Worm (Caenorhabditis elegans) whole organism, late embryonic: ENCODE results near the gene obr-2.

ENCODE experiments used
- C38D4.7 ChIP-seq: fragments of 200-800 bp; sonication (Bioruptor generic); optimal IDR thresholded peaks from 2 replicates; lab custom pipeline; 2018; ENCODE audit warnings: mild to moderate bottlenecking, missing genetic modification characterization, moderate library complexity, missing compliant biosample characterization
- F13H6.1 ChIP-seq: sonication (generic microtip); optimal IDR thresholded peaks from 2 replicates; lab custom pipeline; 2016; ENCODE audit warnings: missing genetic modification characterization, missing compliant biosample characterization
- K02D7.2 ChIP-seq: sonication (generic microtip); optimal IDR thresholded peaks from 2 replicates; lab custom pipeline; 2017; ENCODE audit warnings: mild to moderate bottlenecking, missing genetic modification characterization, missing compliant biosample characterization
- K09A11.1 ChIP-seq: sonication (generic microtip); optimal IDR thresholded peaks from 2 replicates; lab custom pipeline; 2017; ENCODE audit warnings: antibody characterized with exemption, mild to moderate bottlenecking, missing genetic modification characterization, missing compliant biosample characterization; ENCODE audit not compliant: insufficient read depth
- Y22D7AL.16 ChIP-seq: sonication (generic microtip); optimal IDR thresholded peaks from 2 replicates; lab custom pipeline; 2016; ENCODE audit warnings: missing genetic modification characterization, missing compliant biosample characterization
- ceh-14 ChIP-seq: sonication (generic microtip); optimal IDR thresholded peaks from 2 replicates; lab custom pipeline; 2016; ENCODE audit warnings: missing genotype, missing genetic modification characterization, missing compliant biosample characterization
- ceh-19 ChIP-seq: fragments of 200-800 bp; sonication (Bioruptor generic); optimal IDR thresholded peaks from 2 replicates; lab custom pipeline; 2018; ENCODE audit warnings: mild to moderate bottlenecking, missing genetic modification characterization, missing compliant biosample characterization
- ceh-24 ChIP-seq: sonication (generic microtip); optimal IDR thresholded peaks from 2 replicates; lab custom pipeline; 2016; ENCODE audit warnings: mild to moderate bottlenecking, missing genetic modification characterization, missing compliant biosample characterization
- ceh-30 ChIP-seq: fragments of 150-350 bp; optimal IDR thresholded peaks from 2 replicates; lab custom pipeline; 2014; ENCODE audit warnings: missing biosample characterization, missing genetic modification characterization
- ceh-31 ChIP-seq: sonication (generic microtip); optimal IDR thresholded peaks from 2 replicates; lab custom pipeline; 2016; ENCODE audit warnings: missing genetic modification characterization, missing compliant biosample characterization
- ceh-34 ChIP-seq: sonication (generic microtip); optimal IDR thresholded peaks from 2 replicates; lab custom pipeline; 2016; ENCODE audit warnings: mild to moderate bottlenecking, missing genetic modification characterization, missing compliant biosample characterization
- ceh-9 ChIP-seq: sonication (generic microtip); optimal IDR thresholded peaks from 2 replicates; lab custom pipeline; 2016; ENCODE audit warnings: mild to moderate bottlenecking, missing genetic modification characterization, inconsistent platforms, missing compliant biosample characterization
- che-1 ChIP-seq: sonication (generic microtip); optimal IDR thresholded peaks from 2 replicates; lab custom pipeline; 2016; ENCODE audit warnings: mild to moderate bottlenecking, missing genetic modification characterization, missing compliant biosample characterization
- dve-1 ChIP-seq: sonication (generic microtip); optimal IDR thresholded peaks from 2 replicates; lab custom pipeline; 2017; ENCODE audit warnings: antibody characterized with exemption, mild to moderate bottlenecking, missing genetic modification characterization, missing compliant biosample characterization
- elt-2 ChIP-seq: sonication (generic microtip); optimal IDR thresholded peaks from 2 replicates; lab custom pipeline; 2016; ENCODE audit warnings: missing genetic modification reagents, missing genetic modification characterization, missing compliant biosample characterization
- elt-4 ChIP-seq: sonication (generic microtip); optimal IDR thresholded peaks from 2 replicates; lab custom pipeline; 2016; ENCODE audit warnings: missing genetic modification characterization, missing compliant biosample characterization
- fax-1 ChIP-seq: sonication (generic microtip); optimal IDR thresholded peaks from 2 replicates; lab custom pipeline; 2016; ENCODE audit warnings: missing genotype, missing genetic modification characterization, missing compliant biosample characterization
- fkh-10 ChIP-seq: fragments of 150-350 bp; optimal IDR thresholded peaks from 2 replicates; lab custom pipeline; 2014; ENCODE audit warnings: missing biosample characterization, missing genetic modification reagents, missing genetic modification characterization
- fkh-6 ChIP-seq: sonication (generic microtip); optimal IDR thresholded peaks from 2 replicates; lab custom pipeline; 2016; ENCODE audit warnings: missing genetic modification characterization, missing compliant biosample characterization
- hlh-13 ChIP-seq: fragments of 200-800 bp; sonication (Bioruptor generic); optimal IDR thresholded peaks from 2 replicates; lab custom pipeline; 2018; ENCODE audit warnings: mild to moderate bottlenecking, missing genetic modification characterization, missing compliant biosample characterization
- hlh-15 ChIP-seq: sonication (generic microtip); optimal IDR thresholded peaks from 2 replicates; lab custom pipeline; 2016; ENCODE audit warnings: missing genetic modification characterization, missing compliant biosample characterization
- hlh-8 ChIP-seq: sonication (generic microtip); optimal IDR thresholded peaks from 2 replicates; lab custom pipeline; 2016; ENCODE audit warnings: missing genotype, missing genetic modification characterization, missing compliant biosample characterization
- lim-6 ChIP-seq: sonication (generic microtip); optimal IDR thresholded peaks from 2 replicates; lab custom pipeline; 2016; ENCODE audit warnings: missing genetic modification characterization, missing compliant biosample characterization
- lin-11 ChIP-seq: fragments of 200-800 bp; sonication (Bioruptor generic); optimal IDR thresholded peaks from 2 replicates; lab custom pipeline; 2018; ENCODE audit warnings: mild to moderate bottlenecking, missing genetic modification characterization, missing compliant biosample characterization
- nhr-11 ChIP-seq: fragments of 150-350 bp; optimal IDR thresholded peaks from 2 replicates; lab custom pipeline; 2014; ENCODE audit warnings: missing biosample characterization, missing genetic modification characterization
- npax-4 ChIP-seq: sonication (generic microtip); optimal IDR thresholded peaks from 2 replicates; lab custom pipeline; 2016; ENCODE audit warnings: missing genetic modification characterization, missing compliant biosample characterization
- odd-2 ChIP-seq: sonication (generic microtip); optimal IDR thresholded peaks from 2 replicates; lab custom pipeline; 2017; ENCODE audit warnings: antibody characterized with exemption, mild to moderate bottlenecking, missing genetic modification characterization, missing compliant biosample characterization
- pax-1 ChIP-seq: fragments of 150-350 bp; optimal IDR thresholded peaks from 2 replicates; lab custom pipeline; 2014; ENCODE audit warnings: missing biosample characterization, missing genetic modification characterization
- pha-4 ChIP-seq: fragments of 150-350 bp; optimal IDR thresholded peaks from 2 replicates; lab custom pipeline; 2018; ENCODE audit warnings: missing biosample characterization, missing genetic modification reagents, missing genetic modification characterization
- rnt-1 ChIP-seq: sonication (generic microtip); optimal IDR thresholded peaks from 2 replicates; lab custom pipeline; 2016; ENCODE audit warnings: missing genetic modification characterization, missing compliant biosample characterization
- sdc-2 ChIP-seq: sonication (generic microtip); optimal IDR thresholded peaks from 2 replicates; lab custom pipeline; 2016; ENCODE audit warnings: missing genotype, missing genetic modification characterization, missing compliant biosample characterization
- sox-2 ChIP-seq: fragments of 200-800 bp; sonication (Bioruptor generic); IDR thresholded peaks from 2 replicates; pipeline ENCODE4 v1.3.6; 2022; ENCODE audit warnings: missing genetic modification reagents, missing genetic modification characterization, missing compliant biosample characterization
- tbx-7 ChIP-seq: sonication (generic microtip); optimal IDR thresholded peaks from 2 replicates; lab custom pipeline; 2016; ENCODE audit warnings: missing genotype, missing genetic modification characterization, missing compliant biosample characterization
- ttx-3 ChIP-seq: sonication (generic microtip); optimal IDR thresholded peaks from 2 replicates; lab custom pipeline; 2016; ENCODE audit warnings: missing genetic modification reagents, missing genetic modification characterization, missing compliant biosample characterization
- unc-42 ChIP-seq: sonication (generic microtip); optimal IDR thresholded peaks from 2 replicates; lab custom pipeline; 2016; ENCODE audit warnings: missing genotype, missing genetic modification characterization, missing compliant biosample characterization
- unc-55 ChIP-seq: sonication (generic microtip); optimal IDR thresholded peaks from 2 replicates; lab custom pipeline; 2017; ENCODE audit warnings: missing biosample characterization, missing genetic modification reagents, missing genetic modification characterization
- unc-86 ChIP-seq: sonication (generic microtip); optimal IDR thresholded peaks from 2 replicates; lab custom pipeline; 2016; ENCODE audit warnings: missing genetic modification characterization, missing compliant biosample characterization
- zip-5 ChIP-seq: sonication (generic microtip); optimal IDR thresholded peaks from 2 replicates; lab custom pipeline; 2016; ENCODE audit warnings: missing genetic modification characterization, missing compliant biosample characterization

Gene obr-2

DNA sequence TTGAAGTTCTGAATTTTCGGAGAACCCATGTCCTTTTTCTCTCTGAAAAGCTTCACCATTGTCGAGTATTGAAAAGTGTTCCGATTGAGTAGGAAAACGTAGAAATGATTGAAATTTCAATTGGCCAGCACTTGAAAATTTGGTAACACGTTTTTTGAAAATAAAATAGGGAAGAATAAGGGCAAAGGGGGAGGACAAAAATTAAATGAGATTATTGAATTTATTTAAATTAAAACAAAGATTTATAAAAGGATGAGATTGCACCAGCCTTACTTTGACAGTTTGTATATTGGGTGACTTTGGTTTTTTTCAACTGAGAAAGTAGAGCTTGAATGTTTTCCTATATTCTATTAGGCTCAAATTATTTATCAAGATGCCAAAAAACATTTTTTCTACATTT lies at the start of gene obr-2:
obr-2 (minus strand) TSS at position 101 of the 400 bp plus-strand sequence.
- TF ChIP-seq ceh-19 (GFP tag; lab: Kevin White, UChicago) = no peak
- TF ChIP-seq fkh-10 (GFP tag; lab: Kevin White, UChicago) = no peak
- TF ChIP-seq elt-4 (tag; lab: Kevin White, UChicago) = no peak
- no peak for TF ChIP-seq tbx-7
- no peak for TF ChIP-seq ceh-31 (tag; lab: Kevin White, UChicago)
- no peak for TF ChIP-seq zip-5
- no peak for TF ChIP-seq hlh-15 (tag; lab: Kevin White, UChicago)
- TF ChIP-seq sox-2 (GFP tag; lab: Robert Waterston, UW) = no peak
- TF ChIP-seq hlh-13 (GFP tag; lab: Kevin White, UChicago) = no peak
- TF ChIP-seq ceh-9 = no peak
- TF ChIP-seq fax-1 (tag; lab: Kevin White, UChicago) = no peak
- no peak for TF ChIP-seq pha-4 (tag; lab: Kevin White, UChicago)
- TF ChIP-seq ceh-34 (tag; lab: Kevin White, UChicago) = no peak
- TF ChIP-seq lim-6 (tag; lab: Kevin White, UChicago) = no peak
- no peak for TF ChIP-seq ceh-24 (tag; lab: Kevin White, UChicago)
- no peak for TF ChIP-seq dve-1 (tag; lab: Kevin White, UChicago)
- no peak for TF ChIP-seq rnt-1 (tag; lab: Kevin White, UChicago)
- TF ChIP-seq hlh-8 = no peak
- TF ChIP-seq elt-2 (tag; lab: Kevin White, UChicago) = no peak
- TF ChIP-seq ceh-30 (tag; lab: Kevin White, UChicago) = no peak

DNA sequence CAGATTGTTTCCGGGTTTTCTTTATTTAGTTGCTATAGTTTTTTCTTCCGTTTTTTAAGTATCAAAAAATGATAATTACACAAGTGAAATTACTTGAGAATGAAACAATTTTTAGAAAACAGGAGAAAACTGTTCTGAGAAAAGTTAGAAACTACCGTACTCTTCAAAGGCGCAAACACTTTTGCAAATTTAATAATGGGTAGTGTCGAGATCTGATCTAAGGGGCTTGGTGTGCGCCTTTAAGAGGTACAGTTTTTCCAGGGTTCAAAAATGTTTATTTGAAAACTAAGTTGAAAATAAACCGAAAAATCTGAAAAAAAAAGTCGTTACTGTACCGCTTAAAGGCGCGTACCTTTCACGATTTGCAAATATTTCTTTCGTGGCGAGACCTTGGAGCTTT lies 46.5 kb upstream of the obr-2 start:
- TF ChIP-seq che-1 (tag; lab: Kevin White, UChicago) (no peak), hlh-8 (no peak), hlh-13 (GFP tag; lab: Kevin White, UChicago) (no peak), zip-5 (no peak), pha-4 (tag; lab: Kevin White, UChicago) (no peak), nhr-11 (tag; lab: Kevin White, UChicago) (no peak), ceh-14 (no peak), ceh-34 (tag; lab: Kevin White, UChicago) (no peak), Y22D7AL.16 (no peak), odd-2 (tag; lab: Kevin White, UChicago) (no peak), K09A11.1 (tag; lab: Kevin White, UChicago) (no peak), ttx-3 (tag; lab: Kevin White, UChicago) (no peak), elt-2 (tag; lab: Kevin White, UChicago) (no peak), unc-86 (no peak)

DNA sequence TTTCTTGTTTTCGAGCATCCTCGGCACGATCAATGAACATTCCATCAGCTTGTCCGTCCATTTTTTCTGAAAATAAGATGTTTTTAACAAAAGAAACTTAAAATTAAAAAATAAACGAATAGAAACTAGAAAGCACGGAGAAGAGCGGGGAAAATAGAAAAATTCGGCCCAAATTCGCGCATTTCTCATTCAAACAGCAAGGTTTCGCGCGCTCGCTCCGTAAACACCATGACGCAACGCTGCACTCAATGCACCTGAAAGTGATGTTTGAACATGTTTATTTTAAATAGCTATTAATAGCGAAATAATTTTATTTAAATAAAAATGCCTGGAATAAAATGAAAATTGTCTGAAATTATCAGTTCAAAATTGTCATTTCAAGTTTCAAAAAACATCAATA lies 45.5 kb upstream of the obr-2 start, which contains the start of the genes mcm-3 and C25D7.15:
mcm-3 (minus strand) TSS at position 66 of the 400 bp plus-strand sequence.
C25D7.15 (plus strand) TSS at position 275 of the 400 bp plus-strand sequence.
- no peak for TF ChIP-seq lin-11 (tag; lab: Kevin White, UChicago)
- no peak for TF ChIP-seq ttx-3 (tag; lab: Kevin White, UChicago)
- TF ChIP-seq F13H6.1 (tag; lab: Kevin White, UChicago) = no peak
- TF ChIP-seq unc-86 = no peak
- TF ChIP-seq C38D4.7 (GFP tag; lab: Kevin White, UChicago) = no peak
- TF ChIP-seq K09A11.1 (tag; lab: Kevin White, UChicago) = no peak
- TF ChIP-seq, all 69 proteins: peak for 0

DNA sequence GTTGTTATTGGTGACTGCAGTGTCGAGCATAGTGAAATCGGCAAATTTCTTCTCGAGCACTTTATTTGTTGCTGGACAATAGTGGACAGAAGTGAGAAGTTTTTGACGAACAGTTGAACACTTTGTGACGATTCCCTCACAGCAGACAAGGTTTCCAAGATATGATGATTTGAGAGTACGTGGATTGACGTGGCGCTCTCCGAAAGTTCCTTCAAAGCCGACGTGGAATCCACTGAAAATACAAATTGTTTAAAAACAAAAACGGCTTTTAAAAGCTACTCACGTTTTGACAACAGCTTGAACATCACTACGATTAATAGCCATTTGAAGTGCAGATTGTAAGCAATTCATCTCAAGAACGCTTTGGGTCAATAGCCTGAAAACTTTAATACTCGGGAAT lies 44.9 kb upstream of the obr-2 start:
- TF ChIP-seq pax-1 (tag; lab: Kevin White, UChicago) (no peak), unc-42 (tag; lab: Kevin White, UChicago) (no peak), npax-4 (tag; lab: Kevin White, UChicago) (no peak), hlh-8 (no peak), sdc-2 (tag; lab: Kevin White, UChicago) (no peak), ceh-30 (tag; lab: Kevin White, UChicago) (no peak), K02D7.2 (tag; lab: Kevin White, UChicago) (no peak), pha-4 (tag; lab: Kevin White, UChicago) (no peak), nhr-11 (tag; lab: Kevin White, UChicago) (no peak), odd-2 (tag; lab: Kevin White, UChicago) (no peak), lim-6 (tag; lab: Kevin White, UChicago) (no peak), fkh-10 (GFP tag; lab: Kevin White, UChicago) (no peak), fkh-6 (tag; lab: Kevin White, UChicago) (no peak), unc-55 (GFP tag; lab: Kevin White, UChicago) (no peak)
